Fruit fly (Drosophila melanogaster) whole organism, embryonic: ENCODE results near the gene kirre.

Source experiments
- Adf1 ChIP-seq: fragments of 200-800 bp; sonication (Bioruptor generic); IDR thresholded peaks from 2 replicates; pipeline ENCODE4 v1.3.6; 2022; ENCODE audit warnings: missing biosample characterization, missing genetic modification characterization
- B-H2 ChIP-seq: fragments of 200-800 bp; sonication (Bioruptor generic); optimal IDR thresholded peaks from 2 replicates; lab custom pipeline; 2018; ENCODE audit warnings: missing biosample characterization, mild to moderate bottlenecking, missing genetic modification characterization
- Blimp-1 ChIP-seq: fragments of 200-800 bp; sonication (Bioruptor generic); optimal IDR thresholded peaks from 3 replicates; lab custom pipeline; 2018; ENCODE audit warnings: missing biosample characterization, missing genetic modification characterization, mild to moderate bottlenecking, moderate library complexity, missing genetic modification reagents
- Bteb2 ChIP-seq: fragments of 200-800 bp; sonication (Bioruptor generic); optimal IDR thresholded peaks from 2 replicates; lab custom pipeline; 2016; ENCODE audit warnings: missing biosample characterization, missing genetic modification characterization
- CG1024 ChIP-seq: fragments of 200-800 bp; sonication (Bioruptor generic); IDR thresholded peaks from 2 replicates; pipeline ENCODE4 v1.3.6; 2022; ENCODE audit warnings: missing biosample characterization, missing genetic modification characterization
- CG10366 ChIP-seq: fragments of 200-800 bp; sonication (Bioruptor generic); IDR thresholded peaks from 2 replicates; pipeline ENCODE4 v1.3.6; 2022; ENCODE audit warnings: missing biosample characterization, missing genetic modification characterization
- CG11093 ChIP-seq: fragments of 200-800 bp; sonication (Bioruptor generic); IDR thresholded peaks from 3 replicates; pipeline ENCODE4 v1.3.6; 2022; ENCODE audit warnings: missing biosample characterization, missing genetic modification characterization
- CG11398 ChIP-seq: fragments of 200-800 bp; sonication (Bioruptor generic); optimal IDR thresholded peaks from 2 replicates; lab custom pipeline; 2016; ENCODE audit warnings: missing biosample characterization, missing genetic modification characterization
- CG11504 ChIP-seq: fragments of 200-800 bp; sonication (Bioruptor generic); optimal IDR thresholded peaks from 3 replicates; lab custom pipeline; 2019; ENCODE audit warnings: missing biosample characterization, mild to moderate bottlenecking, missing genetic modification characterization, moderate library complexity
- CG11560 ChIP-seq: fragments of 200-800 bp; sonication (Bioruptor generic); IDR thresholded peaks from 3 replicates; pipeline ENCODE4 v1.3.6; 2022; ENCODE audit warnings: missing biosample characterization, missing genetic modification characterization
- CG13424 ChIP-seq: fragments of 200-800 bp; sonication (Bioruptor generic); optimal IDR thresholded peaks from 2 replicates; lab custom pipeline; 2019; ENCODE audit warnings: missing biosample characterization, mild to moderate bottlenecking, missing genetic modification characterization, moderate library complexity
- CG1529 ChIP-seq: fragments of 200-800 bp; sonication (Bioruptor generic); optimal IDR thresholded peaks from 3 replicates; lab custom pipeline; 2018; ENCODE audit warnings: missing biosample characterization, missing genetic modification characterization
- CG17186 ChIP-seq: fragments of 200-800 bp; sonication (Bioruptor generic); optimal IDR thresholded peaks from 3 replicates; lab custom pipeline; 2017; ENCODE audit warnings: missing biosample characterization, missing genetic modification reagents, missing genetic modification characterization
- CG17829 ChIP-seq: fragments of 200-800 bp; optimal IDR thresholded peaks from 2 replicates; lab custom pipeline; 2019; ENCODE audit warnings: missing biosample characterization, mild to moderate bottlenecking, missing genetic modification characterization, moderate library complexity
- CG43689 ChIP-seq: fragments of 200-800 bp; sonication (Bioruptor generic); IDR thresholded peaks from 2 replicates; pipeline ENCODE4 v1.3.6; 2022; ENCODE audit warnings: missing biosample characterization, missing genetic modification characterization
- CG6254 ChIP-seq: fragments of 200-800 bp; sonication (Bioruptor generic); optimal IDR thresholded peaks from 3 replicates; lab custom pipeline; 2017; ENCODE audit warnings: mild to moderate bottlenecking, missing biosample characterization, missing genetic modification reagents, missing genetic modification characterization
- CG6654 ChIP-seq: fragments of 200-800 bp; sonication (Bioruptor generic); optimal IDR thresholded peaks from 2 replicates; lab custom pipeline; 2017; ENCODE audit warnings: missing biosample characterization, mild to moderate bottlenecking, missing genetic modification characterization
- CG7372 ChIP-seq: fragments of 200-800 bp; sonication (Bioruptor generic); IDR thresholded peaks from 2 replicates; pipeline ENCODE4 v1.3.6; 2022; ENCODE audit warnings: missing biosample characterization, missing genetic modification characterization
- CG7839 ChIP-seq: fragments of 200-800 bp; sonication (Bioruptor generic); optimal IDR thresholded peaks from 3 replicates; lab custom pipeline; 2018; ENCODE audit warnings: missing biosample characterization, mild to moderate bottlenecking, missing genetic modification characterization, moderate library complexity
- CG8290 ChIP-seq, 3 experiments: fragments of 200-800 bp; sonication (Bioruptor generic); optimal IDR thresholded peaks; 2 replicates each; lab custom pipeline; 2016 to 2019; ENCODE audit warnings: missing biosample characterization in 3 of 3, missing genetic modification characterization in 3 of 3, mild to moderate bottlenecking in 2 of 3, moderate library complexity in 1 of 3
- CG8388 ChIP-seq: fragments of 200-800 bp; sonication (Bioruptor generic); optimal IDR thresholded peaks from 2 replicates; lab custom pipeline; 2019; ENCODE audit warnings: missing biosample characterization, mild to moderate bottlenecking, missing genetic modification characterization, moderate library complexity
- Dfd ChIP-seq, 2 experiments: fragments of >200 bp; optimal IDR thresholded peaks; 2 replicates each; lab custom pipeline; 2017; ENCODE audit warnings: missing biosample characterization in 2 of 2, missing genetic modification characterization in 2 of 2
- ERR ChIP-seq: fragments of 200-800 bp; sonication (Bioruptor generic); optimal IDR thresholded peaks from 2 replicates; lab custom pipeline; 2016; ENCODE audit warnings: missing biosample characterization, missing genetic modification characterization
- H2.0 ChIP-seq: fragments of 200-800 bp; sonication (Bioruptor generic); IDR thresholded peaks from 2 replicates; pipeline ENCODE4 v1.3.6; 2022; ENCODE audit warnings: missing biosample characterization, missing genetic modification characterization
- Hr78 ChIP-seq, 2 experiments: fragments of 200-800 bp in 1 of 2; fragments of >200 bp in 1 of 2; sonication (Bioruptor generic) in 1 of 2; optimal IDR thresholded peaks; 2 replicates each; lab custom pipeline; 2017 to 2019; ENCODE audit warnings: missing biosample characterization in 2 of 2, missing genetic modification characterization in 2 of 2, mild to moderate bottlenecking in 1 of 2, moderate library complexity in 1 of 2
- Kr ChIP-seq: fragments of 200-800 bp; sonication (Bioruptor generic); optimal IDR thresholded peaks from 2 replicates; lab custom pipeline; 2017; ENCODE audit warnings: missing biosample characterization, mild to moderate bottlenecking, missing genetic modification characterization
- Lpt ChIP-seq: fragments of >200 bp; optimal IDR thresholded peaks from 2 replicates; lab custom pipeline; 2018; ENCODE audit warnings: missing biosample characterization, missing genetic modification characterization
- NC2α ChIP-seq: fragments of 200-800 bp; sonication (Bioruptor generic); optimal IDR thresholded peaks from 2 replicates; lab custom pipeline; 2016; ENCODE audit warnings: missing biosample characterization, missing genetic modification characterization
- Nf-YB ChIP-seq: fragments of 200-800 bp; sonication (Bioruptor generic); optimal IDR thresholded peaks from 3 replicates; lab custom pipeline; 2019; ENCODE audit warnings: missing biosample characterization, mild to moderate bottlenecking, missing genetic modification characterization, moderate library complexity
- Ssrp ChIP-seq: fragments of 200-800 bp; sonication (Bioruptor generic); optimal IDR thresholded peaks from 2 replicates; lab custom pipeline; 2018; ENCODE audit warnings: missing biosample characterization, mild to moderate bottlenecking, missing genetic modification characterization, moderate library complexity
- aop ChIP-seq: fragments of 200-800 bp; sonication (Bioruptor generic); IDR thresholded peaks from 2 replicates; pipeline ENCODE4 v1.3.6; 2022; ENCODE audit warnings: missing biosample characterization, missing genetic modification characterization
- ara ChIP-seq: fragments of 200-800 bp; sonication (Bioruptor generic); IDR thresholded peaks from 2 replicates; pipeline ENCODE4 v1.3.6; 2022; ENCODE audit warnings: missing biosample characterization, missing genetic modification characterization
- ase ChIP-seq: fragments of 200-800 bp; sonication (Bioruptor generic); IDR thresholded peaks from 3 replicates; pipeline ENCODE4 v1.3.6; 2022; ENCODE audit warnings: missing biosample characterization, missing genetic modification characterization
- chinmo ChIP-seq: fragments of 200-800 bp; sonication (Bioruptor generic); IDR thresholded peaks from 4 replicates; pipeline ENCODE4 v1.3.6; 2022; ENCODE audit warnings: missing biosample characterization, missing genetic modification characterization; ENCODE audit not compliant: partially characterized antibody
- eyg ChIP-seq: fragments of 200-800 bp; sonication (Bioruptor generic); optimal IDR thresholded peaks from 3 replicates; lab custom pipeline; 2016; ENCODE audit warnings: missing biosample characterization, missing genetic modification characterization
- gce ChIP-seq: fragments of 200-800 bp; sonication (Bioruptor generic); IDR thresholded peaks from 3 replicates; pipeline ENCODE4 v1.3.6; 2022; ENCODE audit warnings: missing biosample characterization, missing genetic modification characterization
- gsb ChIP-seq: fragments of 200-800 bp; sonication (Bioruptor generic); IDR thresholded peaks from 2 replicates; pipeline ENCODE4 v1.3.6; 2022; ENCODE audit warnings: missing biosample characterization, missing genetic modification characterization
- lov ChIP-seq, 2 experiments: fragments of 200-800 bp in 1 of 2; fragments of >200 bp in 1 of 2; sonication (Bioruptor generic) in 1 of 2; IDR thresholded peaks in 1 of 2; optimal IDR thresholded peaks in 1 of 2; 2 replicates in 1 of 2; 3 replicates in 1 of 2; pipeline versions ENCODE4 v1.3.6 to Lab custom; 2017 to 2022; ENCODE audit warnings: missing biosample characterization in 1 of 2, missing genetic modification characterization in 1 of 2
- mirr ChIP-seq: fragments of 200-800 bp; sonication (Bioruptor generic); optimal IDR thresholded peaks from 3 replicates; lab custom pipeline; 2018; ENCODE audit warnings: missing biosample characterization, mild to moderate bottlenecking, missing genetic modification characterization
- odd ChIP-seq: fragments of 200-800 bp; sonication (Bioruptor generic); optimal IDR thresholded peaks from 2 replicates; lab custom pipeline; 2017; ENCODE audit warnings: missing biosample characterization, mild to moderate bottlenecking, missing genetic modification characterization
- pita ChIP-seq: fragments of 200-800 bp; sonication (Bioruptor generic); optimal IDR thresholded peaks from 2 replicates; lab custom pipeline; 2017; ENCODE audit warnings: missing biosample characterization, mild to moderate bottlenecking, missing genetic modification characterization
- ranshi ChIP-seq: fragments of 200-800 bp; sonication (Bioruptor generic); IDR thresholded peaks from 2 replicates; pipeline ENCODE4 v1.3.6; 2022; ENCODE audit warnings: missing biosample characterization, missing genetic modification characterization
- run ChIP-seq: fragments of 200-800 bp; sonication (Bioruptor generic); optimal IDR thresholded peaks from 3 replicates; lab custom pipeline; 2018; ENCODE audit warnings: missing biosample characterization, mild to moderate bottlenecking, missing genetic modification characterization
- sens ChIP-seq: fragments of 200-800 bp; sonication (Bioruptor generic); peaks from one replicate; lab custom pipeline; 2016; ENCODE audit warnings: missing biosample characterization, missing genetic modification characterization
- slbo ChIP-seq: fragments of 200-800 bp; sonication (Bioruptor generic); IDR thresholded peaks from 2 replicates; pipeline ENCODE4 v1.3.6; 2022; ENCODE audit warnings: missing biosample characterization, missing genetic modification characterization
- so ChIP-seq: fragments of 200-800 bp; sonication (Bioruptor generic); IDR thresholded peaks from 3 replicates; pipeline ENCODE4 v1.3.6; 2022; ENCODE audit warnings: missing biosample characterization, missing genetic modification characterization
- unpg ChIP-seq: fragments of 200-800 bp; sonication (Bioruptor generic); optimal IDR thresholded peaks from 3 replicates; lab custom pipeline; 2018; ENCODE audit warnings: missing biosample characterization, mild to moderate bottlenecking, missing genetic modification characterization, moderate library complexity
- z ChIP-seq: fragments of 200-800 bp; sonication (Bioruptor generic); IDR thresholded peaks from 3 replicates; pipeline ENCODE4 v1.3.6; 2022; ENCODE audit warnings: missing biosample characterization, missing genetic modification characterization

kirre gene

dm6 chrX:3024375-3025192, 284.4 kb downstream of the kirre start (continued):
- TF ChIP-seq Kr (GFP tag; lab: Kevin White, UChicago) (no peak), CG1529 (GFP tag; lab: Kevin White, UChicago) (peak; percentile 61), gsb (GFP tag; lab: Robert Waterston, UW) (no peak), Blimp-1 (peak; percentile 34), CG11560 (tag; lab: Robert Waterston, UW) (no peak), mirr (GFP tag; lab: Kevin White, UChicago) (no peak), Hr78 (GFP tag; optimal IDR thresholded peaks at IDR 0.05; lab: Kevin White, UChicago) (peak in 1 of 2 experiments; percentile 7), pita (GFP tag; lab: Kevin White, UChicago) (no peak), so (GFP tag; lab: Robert Waterston, UW) (peak; percentile 68; the same call in 2 of the 3 replicates), ase (GFP tag; lab: Robert Waterston, UW) (peak; percentile 54; the same call in 1 of the 3 replicates), CG13424 (tag; lab: Kevin White, UChicago) (peak; percentile 6), CG17186 (GFP tag; lab: Kevin White, UChicago) (peak; percentile 16), gce (GFP tag; lab: Robert Waterston, UW) (peak; percentile 69; the same call in 2 of the 3 replicates), CG11398 (no peak), aop (GFP tag; lab: Robert Waterston, UW) (0 out of 2 replicates have a peak, but pooled peaks have one; percentile 27), NC2α (peak; percentile 21), CG11504 (peak; percentile 32), Dfd (GFP tag; optimal IDR thresholded peaks at IDR 0.05; lab: Kevin White, UChicago) (no peak), ranshi (GFP tag; lab: Robert Waterston, UW) (no peak), ERR (GFP tag; lab: Kevin White, UChicago) (no peak), CG7839 (tag; lab: Kevin White, UChicago) (peak; percentile 21), Lpt (GFP tag; lab: Kevin White, UChicago) (no peak), CG11093 (GFP tag; lab: Robert Waterston, UW) (no peak), Ssrp (tag; lab: Kevin White, UChicago) (peak; percentile 5), CG17829 (peak; percentile 36), B-H2 (GFP tag; lab: Kevin White, UChicago) (no peak), Nf-YB (peak; percentile 22), Bteb2 (GFP tag; lab: Kevin White, UChicago) (no peak), lov (optimal IDR thresholded peaks at IDR 0.05; lab: Kevin White, UChicago) (no peak), lov (GFP tag; IDR thresholded peaks at IDR 0.05; lab: Robert Waterston, UW) (peak; percentile 81; the same call in 2 of the 3 replicates), unpg (GFP tag; lab: Kevin White, UChicago) (peak; percentile 14), CG8290 (GFP tag; optimal IDR thresholded peaks at IDR 0.05; lab: Kevin White, UChicago) (no peak), CG8290 (tag; optimal IDR thresholded peaks at IDR 0.05; lab: Kevin White, UChicago) (peak; percentile 55 to 67), H2.0 (peak; percentile 21; the same call in 1 of the 2 replicates), CG7372 (no peak; the same call in 1 of the 2 replicates), slbo (no peak), chinmo (GFP tag; lab: Robert Waterston, UW) (no peak), CG6254 (peak; percentile 38), CG10366 (GFP tag; lab: Robert Waterston, UW) (peak; percentile 22; the same call in 1 of the 2 replicates), run (tag; lab: Kevin White, UChicago) (no peak), ara (peak; percentile 39; the same call in 1 of the 2 replicates), sens (GFP tag; lab: Kevin White, UChicago) (peak; percentile 71), CG43689 (GFP tag; lab: Robert Waterston, UW) (peak; percentile 62), CG8388 (GFP tag; lab: Kevin White, UChicago) (peak; percentile 18), eyg (GFP tag; lab: Kevin White, UChicago) (no peak), Adf1 (GFP tag; lab: Robert Waterston, UW) (no peak), z (GFP tag; lab: Robert Waterston, UW) (no peak), CG1024 (GFP tag; lab: Robert Waterston, UW) (peak; percentile 41; the same call in 1 of the 2 replicates), odd (peak; percentile 41), CG6654 (no peak)
